Worm (Caenorhabditis elegans): ENCODE data around the gene F49C5.11.

- no peak for TF ChIP-seq nfya-1 (tag; optimal IDR thresholded peaks at IDR 0.05)
- TF ChIP-seq pqm-1 (tag; optimal IDR thresholded peaks at IDR 0.05), result no peak
- no peak for TF ChIP-seq pag-3 (tag; optimal IDR thresholded peaks at IDR 0.05; ENCODE audit: borderline replicate concordance)
- TF ChIP-seq eyg-1 (tag; optimal IDR thresholded peaks at IDR 0.05), result no peak
- TF ChIP-seq pat-9 (tag; optimal IDR thresholded peaks at IDR 0.05), result no peak
- no peak for TF ChIP-seq ama-1 (optimal IDR thresholded peaks at IDR 0.05)
- TF ChIP-seq ceh-31 (tag; optimal IDR thresholded peaks at IDR 0.05), result no peak
- no peak for TF ChIP-seq ceh-30 (tag; optimal IDR thresholded peaks at IDR 0.05)
- TF ChIP-seq nhr-11 (tag; optimal IDR thresholded peaks at IDR 0.05), result no peak
- no peak for TF ChIP-seq ceh-2 (tag; optimal IDR thresholded peaks at IDR 0.05)
- TF ChIP-seq ceh-18 (tag; optimal IDR thresholded peaks at IDR 0.05), result no peak
- no peak for TF ChIP-seq ceh-48 (tag; optimal IDR thresholded peaks at IDR 0.05)
These were observed 41.1 kb upstream of the F49C5.11 start, which contains the start of gene srh-69 for ce11 chrII:12514620-12515019.
